Fruit fly (Drosophila melanogaster): ENCODE data around the gene CG15439.

CG15439 gene

dm6 chr2L:4452798-4453197 is at the start of gene CG15439:
Gene CG15439, minus strand, starts transcription at chr2L:4453038.
- TF ChIP-seq CG15710 (tag; optimal IDR thresholded peaks at IDR 0.05) (no peak), CG17806 (tag; optimal IDR thresholded peaks at IDR 0.05) (no peak), CG9948 (tag; optimal IDR thresholded peaks at IDR 0.05) (no peak), CG4496 (GFP tag; IDR thresholded peaks at IDR 0.05) (no peak)

- no peak for TF ChIP-seq fd96Ca (GFP tag; IDR thresholded peaks at IDR 0.05)
- TF ChIP-seq CG4496 (GFP tag; IDR thresholded peaks at IDR 0.05) = peak; percentile 32; the same call in 1 of the 3 replicates
These were observed 25.1 kb upstream of the CG15439 start for dm6 chr2L:4477978-4478377.

- TF ChIP-seq gl (tag; optimal IDR thresholded peaks at IDR 0.05) = no peak
- TF ChIP-seq D1 (tag; optimal IDR thresholded peaks at IDR 0.05) = no peak
- peak; percentile 64; the same call in 2 of the 3 replicates for TF ChIP-seq CG4496 (GFP tag; IDR thresholded peaks at IDR 0.05)
- TF ChIP-seq rn (GFP tag; IDR thresholded peaks at IDR 0.05) = no peak
- peak; percentile 42; the same call in 1 of the 2 replicates for TF ChIP-seq CG32121 (GFP tag; IDR thresholded peaks at IDR 0.05)
- no peak for TF ChIP-seq EcR (GFP tag; optimal IDR thresholded peaks at IDR 0.05)
- TF ChIP-seq CG12605 (GFP tag; IDR thresholded peaks at IDR 0.05) = peak; percentile 29; the same call in 1 of the 2 replicates
- TF ChIP-seq Ets98B (GFP tag; IDR thresholded peaks at IDR 0.05) = peak; percentile 67; the same call in 1 of the 2 replicates
- TF ChIP-seq fd96Ca (GFP tag; IDR thresholded peaks at IDR 0.05) = peak; percentile 58; the same call in 2 of the 3 replicates
These were observed 23.9 kb upstream of the CG15439 start, which contains the start of gene ine for dm6 chr2L:4476672-4477273. Gene ine, minus strand, starts transcription at chr2L:4477022.

- TF ChIP-seq CG14655 (GFP tag; optimal IDR thresholded peaks at IDR 0.05) (no peak), CG15710 (tag; optimal IDR thresholded peaks at IDR 0.05) (no peak)
These were observed 22.6 kb upstream of the CG15439 start for dm6 chr2L:4475422-4475821.

dm6 chr2L:4464946-4465345 is 12.1 kb upstream of the CG15439 start, which contains the start of gene FIG4:
Gene FIG4, plus strand, starts transcription at chr2L:4465174.
- no peak for TF ChIP-seq EcR (GFP tag; optimal IDR thresholded peaks at IDR 0.05)
- no peak for TF ChIP-seq Pif1A (GFP tag; optimal IDR thresholded peaks at IDR 0.05)

dm6 chr2L:4463323-4463722 is 10.5 kb upstream of the CG15439 start, which contains the start of the genes CG15443 and Paris:
Gene CG15443, minus strand, starts transcription at chr2L:4463447.
Gene Paris, plus strand, starts transcription at chr2L:4463611.
- TF ChIP-seq Pif1B (GFP tag; optimal IDR thresholded peaks at IDR 0.05) = no peak
- TF ChIP-seq CG12605 (GFP tag; IDR thresholded peaks at IDR 0.05) = 0 out of 2 replicates have a peak, but pooled peaks have one; percentile 39

- TF ChIP-seq EcR (GFP tag; optimal IDR thresholded peaks at IDR 0.05) (peak; percentile 22), gl (tag; optimal IDR thresholded peaks at IDR 0.05) (no peak), CG15710 (tag; optimal IDR thresholded peaks at IDR 0.05) (peak; percentile 8)
These were observed 6.7 kb upstream of the CG15439 start, which contains the start of the genes mRpL27 and CG15435 for dm6 chr2L:4459543-4459942. Gene mRpL27, minus strand, starts transcription at chr2L:4459638. Gene CG15435, plus strand, starts transcription at chr2L:4459729.

dm6 chr2L:4458119-4459056 is 5.5 kb upstream of the CG15439 start, which contains the start of gene RpL27A:
Gene RpL27A, minus strand, starts transcription at chr2L:4458364.
- TF ChIP-seq Pif1A (GFP tag; optimal IDR thresholded peaks at IDR 0.05) (no peak), CG15710 (tag; optimal IDR thresholded peaks at IDR 0.05) (peak; percentile 50), CG4496 (GFP tag; IDR thresholded peaks at IDR 0.05) (peak; percentile 84), CG9948 (tag; optimal IDR thresholded peaks at IDR 0.05) (peak; percentile 41), CG8301 (tag; optimal IDR thresholded peaks at IDR 0.05) (peak; percentile 5), Snoo (tag; optimal IDR thresholded peaks at IDR 0.05) (peak; percentile 81), CG14655 (GFP tag; optimal IDR thresholded peaks at IDR 0.05) (no peak), CG12605 (GFP tag; IDR thresholded peaks at IDR 0.05) (peak; percentile 67), EcR (GFP tag; optimal IDR thresholded peaks at IDR 0.05) (no peak), CG34367 (tag; optimal IDR thresholded peaks at IDR 0.05) (peak; percentile 65), Pif1B (GFP tag; optimal IDR thresholded peaks at IDR 0.05) (no peak), D1 (tag; optimal IDR thresholded peaks at IDR 0.05) (no peak), CG17806 (tag; optimal IDR thresholded peaks at IDR 0.05) (no peak), CG8159 (tag; optimal IDR thresholded peaks at IDR 0.05) (peak; percentile 44), CG13204 (GFP tag; optimal IDR thresholded peaks at IDR 0.05) (no peak), fd96Ca (GFP tag; IDR thresholded peaks at IDR 0.05) (peak; percentile 14; the same call in 1 of the 3 replicates), CG10348 (GFP tag; IDR thresholded peaks at IDR 0.05) (no peak), CG32121 (GFP tag; IDR thresholded peaks at IDR 0.05) (peak; percentile 47; the same call in 1 of the 2 replicates), Ets98B (GFP tag; IDR thresholded peaks at IDR 0.05) (peak; percentile 32)

Data from whole organism, pupa.